Fruit fly (Drosophila melanogaster) whole organism, embryonic: ENCODE data around the gene prt.

Experiments used
- Ada2b ChIP-seq: fragments of 200-800 bp; sonication (Bioruptor generic); IDR thresholded peaks from 2 replicates; pipeline ENCODE4 v1.3.6; 2022; ENCODE audit warnings: missing biosample characterization, missing genetic modification characterization
- Antp ChIP-seq: fragments of 200-800 bp; sonication (Bioruptor generic); optimal IDR thresholded peaks from 3 replicates; lab custom pipeline; 2016; ENCODE audit warnings: missing biosample characterization, missing genetic modification characterization
- CG10654 ChIP-seq: fragments of 200-800 bp; sonication (Bioruptor generic); optimal IDR thresholded peaks from 2 replicates; lab custom pipeline; 2016; ENCODE audit warnings: missing biosample characterization, missing genetic modification characterization
- CG12236 ChIP-seq: fragments of 200-800 bp; sonication (Bioruptor generic); optimal IDR thresholded peaks from 2 replicates; lab custom pipeline; 2016; ENCODE audit warnings: missing biosample characterization, missing genetic modification characterization
- CG1233 ChIP-seq: fragments of 200-800 bp; sonication (Bioruptor generic); optimal IDR thresholded peaks from 4 replicates; lab custom pipeline; 2018; ENCODE audit warnings: missing biosample characterization, mild to moderate bottlenecking, missing genetic modification characterization
- CG12659 ChIP-seq: fragments of 200-800 bp; sonication (Bioruptor generic); optimal IDR thresholded peaks from 3 replicates; lab custom pipeline; 2017; ENCODE audit warnings: mild to moderate bottlenecking, missing biosample characterization, missing genetic modification reagents, missing genetic modification characterization
- CG14014 ChIP-seq: fragments of 200-800 bp; sonication (Bioruptor generic); IDR thresholded peaks from 2 replicates; pipeline ENCODE4 v1.3.6; 2022; ENCODE audit warnings: missing biosample characterization, missing genetic modification characterization
- CG1529 ChIP-seq: fragments of 200-800 bp; sonication (Bioruptor generic); optimal IDR thresholded peaks from 3 replicates; lab custom pipeline; 2018; ENCODE audit warnings: missing biosample characterization, missing genetic modification characterization
- CG16863 ChIP-seq: fragments of 200-800 bp; sonication (Bioruptor generic); optimal IDR thresholded peaks from 3 replicates; lab custom pipeline; 2016; ENCODE audit warnings: missing biosample characterization, missing genetic modification characterization
- CG17802 ChIP-seq: fragments of 200-800 bp; sonication (Bioruptor generic); optimal IDR thresholded peaks from 2 replicates; lab custom pipeline; 2018; ENCODE audit warnings: missing biosample characterization, mild to moderate bottlenecking, missing genetic modification characterization, moderate library complexity
- CG1832 ChIP-seq: fragments of 200-800 bp; sonication (Bioruptor generic); optimal IDR thresholded peaks from 2 replicates; lab custom pipeline; 2017; ENCODE audit warnings: missing biosample characterization, mild to moderate bottlenecking, missing genetic modification characterization, inconsistent platforms
- CG31441 ChIP-seq: fragments of 200-800 bp; sonication (Bioruptor generic); IDR thresholded peaks from 2 replicates; pipeline ENCODE4 v1.3.6; 2022; ENCODE audit warnings: missing biosample characterization, missing genetic modification characterization
- CG34376 ChIP-seq: fragments of 200-800 bp; sonication (Bioruptor generic); optimal IDR thresholded peaks from 2 replicates; lab custom pipeline; 2018; ENCODE audit warnings: missing biosample characterization, mild to moderate bottlenecking, missing genetic modification characterization
- CG3726 ChIP-seq: fragments of 200-800 bp; sonication (Bioruptor generic); IDR thresholded peaks from 3 replicates; pipeline ENCODE4, ENCODE4 v1.3.6; 2022; ENCODE audit warnings: missing biosample characterization, missing genetic modification characterization
- CG4854 ChIP-seq: fragments of 200-800 bp; sonication (Bioruptor generic); optimal IDR thresholded peaks from 2 replicates; lab custom pipeline; 2016; ENCODE audit warnings: missing biosample characterization, missing genetic modification characterization, inconsistent platforms
- CG7786 ChIP-seq: fragments of 200-800 bp; sonication (Bioruptor generic); optimal IDR thresholded peaks from 2 replicates; lab custom pipeline; 2016; ENCODE audit warnings: missing biosample characterization, missing genetic modification characterization
- CG7963 ChIP-seq: fragments of 200-800 bp; sonication (Bioruptor generic); IDR thresholded peaks from 3 replicates; pipeline ENCODE4 v1.3.6; 2022; ENCODE audit warnings: missing biosample characterization, missing genetic modification characterization; ENCODE audit not compliant: partially characterized antibody
- CG8478 ChIP-seq: fragments of >200 bp; optimal IDR thresholded peaks from 2 replicates; lab custom pipeline; 2018
- CG8944 ChIP-seq: fragments of 200-800 bp; sonication (Bioruptor generic); optimal IDR thresholded peaks from 3 replicates; lab custom pipeline; 2016; ENCODE audit warnings: missing biosample characterization, missing genetic modification characterization
- CG9609 ChIP-seq: fragments of 200-800 bp; sonication (Bioruptor generic); optimal IDR thresholded peaks from 3 replicates; lab custom pipeline; 2016; ENCODE audit warnings: missing biosample characterization, missing genetic modification characterization
- Camta ChIP-seq: fragments of 200-800 bp; sonication (Bioruptor generic); optimal IDR thresholded peaks from 2 replicates; lab custom pipeline; 2016; ENCODE audit warnings: missing biosample characterization, missing genetic modification characterization
- CrebB ChIP-seq: fragments of 200-800 bp; sonication (Bioruptor generic); optimal IDR thresholded peaks from 3 replicates; lab custom pipeline; 2018; ENCODE audit warnings: missing biosample characterization, mild to moderate bottlenecking, missing genetic modification characterization
- Doc3 ChIP-seq: fragments of 200-800 bp; sonication (Bioruptor generic); IDR thresholded peaks from 3 replicates; pipeline ENCODE4 v1.3.6; 2022; ENCODE audit warnings: missing biosample characterization, missing genetic modification characterization; ENCODE audit not compliant: partially characterized antibody
- Fer3 ChIP-seq: fragments of 200-800 bp; sonication (Bioruptor generic); optimal IDR thresholded peaks from 2 replicates; lab custom pipeline; 2018; ENCODE audit warnings: missing biosample characterization, mild to moderate bottlenecking, missing genetic modification characterization, moderate library complexity
- Hsf ChIP-seq: fragments of 200-800 bp; sonication (Bioruptor generic); optimal IDR thresholded peaks from 3 replicates; lab custom pipeline; 2016; ENCODE audit warnings: missing biosample characterization, missing genetic modification characterization
- Jarid2 ChIP-seq: fragments of 200-800 bp; sonication (Bioruptor generic); optimal IDR thresholded peaks from 3 replicates; lab custom pipeline; 2017; ENCODE audit warnings: mild to moderate bottlenecking, missing biosample characterization, missing genetic modification reagents, missing genetic modification characterization
- MBD-R2 ChIP-seq: fragments of 200-800 bp; sonication (Bioruptor generic); IDR thresholded peaks from 2 replicates; pipeline ENCODE4 v1.3.6; 2022; ENCODE audit warnings: missing biosample characterization, missing genetic modification characterization
- Nf-YA ChIP-seq: fragments of 200-800 bp; sonication (Bioruptor generic); IDR thresholded peaks from 2 replicates; pipeline ENCODE4 v1.3.6; 2022; ENCODE audit warnings: missing biosample characterization, missing genetic modification characterization
- Nf-YB ChIP-seq: fragments of 200-800 bp; sonication (Bioruptor generic); optimal IDR thresholded peaks from 3 replicates; lab custom pipeline; 2019; ENCODE audit warnings: missing biosample characterization, mild to moderate bottlenecking, missing genetic modification characterization, moderate library complexity
- Taf1 ChIP-seq: fragments of 200-800 bp; sonication (Bioruptor generic); IDR thresholded peaks from 2 replicates; pipeline ENCODE4 v1.3.6; 2022; ENCODE audit warnings: missing biosample characterization, missing genetic modification characterization
- YL-1 ChIP-seq: fragments of 200-800 bp; sonication (Bioruptor generic); optimal IDR thresholded peaks from 3 replicates; lab custom pipeline; 2017; ENCODE audit warnings: missing biosample characterization, mild to moderate bottlenecking, missing genetic modification characterization
- chif ChIP-seq, 2 experiments: fragments of 200-800 bp; sonication (Bioruptor generic); optimal IDR thresholded peaks; 3 replicates each; lab custom pipeline; 2016; ENCODE audit warnings: missing biosample characterization in 2 of 2, missing genetic modification characterization in 2 of 2
- chn ChIP-seq: fragments of 200-800 bp; sonication (Bioruptor generic); optimal IDR thresholded peaks from 2 replicates; lab custom pipeline; 2016; ENCODE audit warnings: missing biosample characterization, missing genetic modification characterization
- corto ChIP-seq: fragments of 200-800 bp; sonication (Bioruptor generic); optimal IDR thresholded peaks from 2 replicates; lab custom pipeline; 2016; ENCODE audit warnings: missing biosample characterization, mild to moderate bottlenecking, missing genetic modification characterization, moderate library complexity
- dpn ChIP-seq, 2 experiments: fragments of 200-800 bp; sonication (Bioruptor generic); optimal IDR thresholded peaks; 3 replicates each; lab custom pipeline; 2016; ENCODE audit warnings: missing biosample characterization in 2 of 2, missing genetic modification characterization in 2 of 2
- fd96Cb ChIP-seq: fragments of 200-800 bp; sonication (Bioruptor generic); optimal IDR thresholded peaks from 2 replicates; lab custom pipeline; 2018; ENCODE audit warnings: missing biosample characterization, mild to moderate bottlenecking, missing genetic modification characterization, moderate library complexity
- gem ChIP-seq: fragments of 200-800 bp; sonication (Bioruptor generic); optimal IDR thresholded peaks from 2 replicates; lab custom pipeline; 2019; ENCODE audit warnings: missing biosample characterization, mild to moderate bottlenecking, missing genetic modification characterization, moderate library complexity
- jigr1 ChIP-seq: fragments of 200-800 bp; sonication (Bioruptor generic); IDR thresholded peaks from 3 replicates; pipeline ENCODE4 v1.3.6; 2022; ENCODE audit warnings: missing biosample characterization, missing genetic modification characterization
- nerfin-2 ChIP-seq: fragments of 200-800 bp; sonication (Bioruptor generic); IDR thresholded peaks from 2 replicates; pipeline ENCODE4 v1.3.6; 2022; ENCODE audit warnings: missing biosample characterization, missing genetic modification characterization; ENCODE audit not compliant: partially characterized antibody
- odd ChIP-seq: fragments of 200-800 bp; sonication (Bioruptor generic); optimal IDR thresholded peaks from 2 replicates; lab custom pipeline; 2017; ENCODE audit warnings: missing biosample characterization, mild to moderate bottlenecking, missing genetic modification characterization
- pb ChIP-seq: fragments of 200-800 bp; sonication (Bioruptor generic); optimal IDR thresholded peaks from 3 replicates; lab custom pipeline; 2016; ENCODE audit warnings: missing biosample characterization, missing genetic modification characterization
- pnt ChIP-seq: fragments of 200-800 bp; sonication (Bioruptor generic); optimal IDR thresholded peaks from 3 replicates; lab custom pipeline; 2016; ENCODE audit warnings: missing biosample characterization, missing genetic modification characterization
- psq ChIP-seq: fragments of 200-800 bp; sonication (Bioruptor generic); optimal IDR thresholded peaks from 2 replicates; lab custom pipeline; 2017; ENCODE audit warnings: missing biosample characterization, missing genetic modification characterization
- rib ChIP-seq: fragments of 200-800 bp; sonication (Bioruptor generic); IDR thresholded peaks from 2 replicates; pipeline ENCODE4 v1.3.6; 2022; ENCODE audit warnings: missing biosample characterization, missing genetic modification characterization
- ro ChIP-seq: fragments of 200-800 bp; sonication (Bioruptor generic); IDR thresholded peaks from 2 replicates; pipeline ENCODE4 v1.3.6; 2022; ENCODE audit warnings: missing biosample characterization, missing genetic modification characterization
- row ChIP-seq: fragments of 200-800 bp; sonication (Bioruptor generic); IDR thresholded peaks from 3 replicates; pipeline ENCODE4 v1.3.6; 2022; ENCODE audit warnings: missing biosample characterization, missing genetic modification characterization
- sisA ChIP-seq: fragments of 200-800 bp; sonication (Bioruptor generic); IDR thresholded peaks from 2 replicates; pipeline ENCODE4 v1.3.6; 2022; ENCODE audit warnings: missing biosample characterization, missing genetic modification characterization
- stwl ChIP-seq: fragments of 200-800 bp; sonication (Bioruptor generic); optimal IDR thresholded peaks from 3 replicates; lab custom pipeline; 2018; ENCODE audit warnings: missing biosample characterization, mild to moderate bottlenecking, missing genetic modification characterization, moderate library complexity
- vnd ChIP-seq: fragments of 200-800 bp; sonication (Bioruptor generic); IDR thresholded peaks from 3 replicates; pipeline ENCODE4 v1.3.6; 2022; ENCODE audit warnings: missing biosample characterization, missing genetic modification characterization; ENCODE audit not compliant: partially characterized antibody
- wdn ChIP-seq: fragments of 200-800 bp; sonication (Bioruptor generic); IDR thresholded peaks from 2 replicates; pipeline ENCODE4 v1.3.6; 2022; ENCODE audit warnings: missing biosample characterization, missing genetic modification characterization
- zen ChIP-seq: fragments of 200-800 bp; sonication (Bioruptor generic); optimal IDR thresholded peaks from 3 replicates; lab custom pipeline; 2018; ENCODE audit warnings: missing biosample characterization, mild to moderate bottlenecking, missing genetic modification characterization, moderate library complexity

The prt gene

DNA sequence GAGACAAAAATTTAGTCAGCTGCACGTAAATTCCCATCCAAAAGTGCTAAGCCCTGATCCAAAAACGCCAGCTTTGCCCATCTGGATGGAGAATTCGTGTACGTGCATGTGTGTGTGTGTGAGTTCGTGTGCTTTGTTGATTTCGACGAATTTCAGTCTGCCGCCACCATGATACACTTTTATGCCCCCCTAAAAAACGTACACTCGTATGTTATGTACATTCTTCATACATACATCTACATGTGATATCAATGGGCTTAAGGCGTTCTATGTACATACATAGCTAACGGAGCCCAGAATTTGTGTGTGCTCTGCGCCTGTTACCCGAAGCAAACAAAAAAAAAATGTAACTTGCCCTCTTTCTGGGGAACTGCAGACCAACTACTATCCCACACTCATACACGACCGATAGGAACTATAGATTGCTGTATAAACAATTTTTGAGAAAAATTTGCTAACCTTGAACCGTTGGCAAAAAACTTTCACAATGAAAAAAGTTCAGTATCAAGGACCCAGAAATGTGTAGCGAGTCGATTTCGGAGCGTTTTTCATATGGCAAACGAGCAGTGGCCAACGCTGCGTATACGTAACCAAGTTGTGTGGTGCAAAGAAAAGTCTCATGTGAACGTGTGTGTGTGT is 27.0 kb upstream of the prt start (continued):
- peak; percentile 20; the same call in 1 of the 2 replicates for TF ChIP-seq MBD-R2
- peak; percentile 67; the same call in 1 of the 2 replicates for TF ChIP-seq rib (GFP tag; lab: Robert Waterston, UW)
- no peak for TF ChIP-seq jigr1
- no peak for TF ChIP-seq corto (GFP tag; lab: Kevin White, UChicago)
- TF ChIP-seq CG9609 (GFP tag; lab: Kevin White, UChicago): no peak
- peak; percentile 21 for TF ChIP-seq CG1233 (GFP tag; lab: Kevin White, UChicago)
- no peak for TF ChIP-seq CG7786 (GFP tag; lab: Kevin White, UChicago)
- no peak for TF ChIP-seq CG12659 (GFP tag; lab: Kevin White, UChicago)
- TF ChIP-seq ro (GFP tag; lab: Robert Waterston, UW): no peak
- no peak for TF ChIP-seq CG17802 (tag; lab: Kevin White, UChicago)
- TF ChIP-seq CG4854 (GFP tag; lab: Kevin White, UChicago): no peak
- TF ChIP-seq chn (GFP tag; lab: Kevin White, UChicago): no peak
- TF ChIP-seq Nf-YB (GFP tag; lab: Kevin White, UChicago): no peak
- TF ChIP-seq CrebB (tag; lab: Kevin White, UChicago): peak; percentile 32
- TF ChIP-seq chif (GFP tag; optimal IDR thresholded peaks at IDR 0.05; lab: Kevin White, UChicago): no peak
- no peak for TF ChIP-seq Hsf
- no peak for TF ChIP-seq odd (GFP tag; lab: Kevin White, UChicago)
- no peak for TF ChIP-seq CG10654 (GFP tag; lab: Kevin White, UChicago)
- no peak for TF ChIP-seq vnd (GFP tag; lab: Robert Waterston, UW)
- TF ChIP-seq YL-1 (GFP tag; lab: Kevin White, UChicago): no peak
- TF ChIP-seq CG16863 (GFP tag; lab: Kevin White, UChicago): no peak
- no peak for TF ChIP-seq Nf-YA
- TF ChIP-seq Taf1: no peak
- no peak for TF ChIP-seq CG31441 (GFP tag; lab: Robert Waterston, UW)
- no peak for TF ChIP-seq Antp (GFP tag; lab: Kevin White, UChicago)
- no peak for TF ChIP-seq CG1832 (GFP tag; lab: Kevin White, UChicago)
- TF ChIP-seq zen (tag; lab: Kevin White, UChicago): no peak
- TF ChIP-seq dpn (GFP tag; optimal IDR thresholded peaks at IDR 0.05; lab: Kevin White, UChicago): no peak
- no peak for TF ChIP-seq psq (GFP tag; lab: Kevin White, UChicago)
- TF ChIP-seq sisA: no peak
- TF ChIP-seq CG7963 (GFP tag; lab: Robert Waterston, UW): no peak
- no peak for TF ChIP-seq Jarid2
- no peak for TF ChIP-seq Ada2b (GFP tag; lab: Robert Waterston, UW)
- no peak for TF ChIP-seq row (GFP tag; lab: Robert Waterston, UW)
- no peak for TF ChIP-seq gem (tag; lab: Kevin White, UChicago)
- TF ChIP-seq nerfin-2 (GFP tag; lab: Robert Waterston, UW): no peak
- no peak for TF ChIP-seq Camta (GFP tag; lab: Kevin White, UChicago)
- no peak for TF ChIP-seq CG3726
- no peak for TF ChIP-seq Doc3 (GFP tag; lab: Robert Waterston, UW)
- TF ChIP-seq Fer3 (tag; lab: Kevin White, UChicago): peak; percentile 30
- TF ChIP-seq pb: no peak
- TF ChIP-seq CG34376 (GFP tag; lab: Kevin White, UChicago): peak; percentile 78
- no peak for TF ChIP-seq CG8944 (GFP tag; lab: Kevin White, UChicago)
- no peak for TF ChIP-seq CG1529 (GFP tag; lab: Kevin White, UChicago)
- TF ChIP-seq CG8478 (lab: Kevin White, UChicago): no peak
- TF ChIP-seq wdn (GFP tag; lab: Robert Waterston, UW): no peak
- no peak for TF ChIP-seq pnt (GFP tag; lab: Kevin White, UChicago)
- TF ChIP-seq fd96Cb: no peak
- TF ChIP-seq stwl (tag; lab: Kevin White, UChicago): no peak
- TF ChIP-seq CG12236 (GFP tag; lab: Kevin White, UChicago): no peak
- TF ChIP-seq CG14014 (GFP tag; lab: Robert Waterston, UW): no peak
